Fruit fly (Drosophila melanogaster) whole organism, prepupa: ENCODE measurements around the gene for.

ENCODE experiments used
- CG6854 ChIP-seq: fragments of 200-800 bp; sonication (Bioruptor generic); optimal IDR thresholded peaks from 2 replicates; lab custom pipeline; 2017; ENCODE audit warnings: missing biosample characterization, mild to moderate bottlenecking, missing genetic modification characterization
- Hr39 ChIP-seq: fragments of 200-800 bp; sonication (Bioruptor generic); optimal IDR thresholded peaks from 2 replicates; lab custom pipeline; 2016; ENCODE audit warnings: missing biosample characterization, missing genetic modification characterization
- acj6 ChIP-seq: fragments of 200-800 bp; sonication (Bioruptor generic); optimal IDR thresholded peaks from 3 replicates; lab custom pipeline; 2016; ENCODE audit warnings: missing biosample characterization, missing genetic modification characterization
- fd59A ChIP-seq: fragments of 200-800 bp; sonication (Bioruptor generic); optimal IDR thresholded peaks from 2 replicates; lab custom pipeline; 2017; ENCODE audit warnings: missing biosample characterization, mild to moderate bottlenecking, missing genetic modification characterization, missing genetic modification reagents
- ss ChIP-seq, 2 experiments: fragments of 200-800 bp; sonication (Bioruptor generic); optimal IDR thresholded peaks; 2 replicates in 1 of 2; 3 replicates in 1 of 2; lab custom pipeline; 2017 to 2018; ENCODE audit warnings: mild to moderate bottlenecking in 2 of 2, missing biosample characterization in 2 of 2, missing genetic modification characterization in 2 of 2, moderate library complexity in 1 of 2

DNA sequence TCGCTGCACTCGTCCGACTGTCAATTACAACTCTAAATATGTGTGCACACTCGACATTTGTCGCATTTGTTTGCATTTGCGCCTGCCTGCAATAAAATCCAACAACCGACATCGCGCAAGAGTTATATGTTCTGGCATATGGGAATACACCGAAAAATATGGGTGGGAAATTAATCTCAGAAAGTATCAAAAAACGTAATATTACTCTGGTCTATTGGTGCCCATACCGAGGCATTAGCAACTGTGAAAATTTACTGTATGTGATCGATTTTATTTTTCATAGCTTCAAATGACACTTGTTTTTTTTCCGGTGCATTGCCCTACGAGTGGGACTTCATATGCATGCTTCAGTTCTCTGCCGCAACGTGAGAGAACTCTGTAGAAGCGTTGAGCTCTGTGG is 82.8 kb downstream of the for start:
- TF ChIP-seq ss (GFP tag; optimal IDR thresholded peaks at IDR 0.05; lab: Kevin White, UChicago) (no peak), CG6854 (GFP tag; lab: Kevin White, UChicago) (no peak), Hr39 (GFP tag; lab: Kevin White, UChicago) (peak; percentile 63), fd59A (GFP tag; lab: Kevin White, UChicago) (peak; percentile 39), acj6 (GFP tag; lab: Kevin White, UChicago) (peak; percentile 39)
